Fruit fly (Drosophila melanogaster) whole organism, wandering third instar larva: Measurements from ENCODE around the gene CG14720.

Experiments
- Abd-B ChIP-seq: fragments of >200 bp; optimal IDR thresholded peaks from 2 replicates; lab custom pipeline; 2017; ENCODE audit warnings: missing biosample characterization, missing genetic modification characterization
- CG32264 ChIP-seq: fragments of 200-800 bp; sonication (Bioruptor generic); optimal IDR thresholded peaks from 2 replicates; lab custom pipeline; 2016; ENCODE audit warnings: missing biosample characterization, missing genetic modification characterization
- CG9705 ChIP-seq: fragments of 200-800 bp; sonication (Bioruptor generic); optimal IDR thresholded peaks from 2 replicates; lab custom pipeline; 2018; ENCODE audit warnings: missing biosample characterization, mild to moderate bottlenecking, missing genetic modification characterization
- CrebA ChIP-seq: fragments of 200-800 bp; sonication (Bioruptor generic); optimal IDR thresholded peaks from 2 replicates; lab custom pipeline; 2016; ENCODE audit warnings: missing biosample characterization, mild to moderate bottlenecking, missing genetic modification characterization, borderline replicate concordance
- Dfd ChIP-seq: fragments of >200 bp; optimal IDR thresholded peaks from 2 replicates; lab custom pipeline; 2017; ENCODE audit warnings: missing biosample characterization, missing genetic modification characterization
- Dif ChIP-seq: fragments of 200-275, 200-300 bp; sonication (Bioruptor generic); optimal IDR thresholded peaks from 2 replicates; lab custom pipeline; 2018; ENCODE audit warnings: missing biosample characterization, missing genetic modification characterization; ENCODE audit not compliant: partially characterized antibody
- GATAd ChIP-seq: sonication (Bioruptor generic); optimal IDR thresholded peaks from 2 replicates; lab custom pipeline; 2016; ENCODE audit warnings: missing biosample characterization, missing genetic modification characterization
- HLH106 ChIP-seq: fragments of 200-800 bp; optimal IDR thresholded peaks from 3 replicates; lab custom pipeline; 2019; ENCODE audit warnings: missing biosample characterization, mild to moderate bottlenecking, missing genetic modification characterization, moderate library complexity
- Hnf4 ChIP-seq: fragments of 200-800 bp; sonication (Bioruptor generic); optimal IDR thresholded peaks from 2 replicates; lab custom pipeline; 2016; ENCODE audit warnings: missing biosample characterization, mild to moderate bottlenecking, missing genetic modification characterization
- Hr78 ChIP-seq: fragments of >200 bp; optimal IDR thresholded peaks from 2 replicates; lab custom pipeline; 2017; ENCODE audit warnings: missing biosample characterization, missing genetic modification characterization
- Hr83 ChIP-seq: fragments of 200-300 bp; sonication (Bioruptor generic); optimal IDR thresholded peaks from 2 replicates; lab custom pipeline; 2016; ENCODE audit warnings: missing biosample characterization, mild to moderate bottlenecking, missing genetic modification characterization, moderate library complexity; ENCODE audit not compliant: poor library complexity, severe bottlenecking
- Jra ChIP-seq: sonication (Bioruptor generic); optimal IDR thresholded peaks from 2 replicates; lab custom pipeline; 2016; ENCODE audit warnings: missing biosample characterization, missing genetic modification characterization
- Mio ChIP-seq: sonication (Bioruptor generic); optimal IDR thresholded peaks from 2 replicates; lab custom pipeline; 2016; ENCODE audit warnings: missing biosample characterization, missing genetic modification characterization
- Myc ChIP-seq: fragments of >200 bp; optimal IDR thresholded peaks from 2 replicates; lab custom pipeline; 2017
- N ChIP-seq: fragments of >200 bp; optimal IDR thresholded peaks from 2 replicates; lab custom pipeline; 2018; ENCODE audit warnings: missing biosample characterization, missing external identifiers, missing genetic modification characterization
- OdsH ChIP-seq: fragments of 200-800 bp; sonication (Bioruptor generic); optimal IDR thresholded peaks from 2 replicates; lab custom pipeline; 2016; ENCODE audit warnings: missing biosample characterization, mild to moderate bottlenecking, missing genetic modification characterization
- Rel ChIP-seq, 2 experiments: fragments of 200-800 bp; sonication (Bioruptor generic) in 1 of 2; optimal IDR thresholded peaks; 2 replicates in 1 of 2; 3 replicates in 1 of 2; lab custom pipeline; 2016 to 2019; ENCODE audit warnings: mild to moderate bottlenecking in 2 of 2, missing biosample characterization in 2 of 2, missing genetic modification characterization in 2 of 2, moderate library complexity in 1 of 2
- Sp1 ChIP-seq: fragments of 200-800 bp; sonication (Bioruptor generic); optimal IDR thresholded peaks from 3 replicates; lab custom pipeline; 2019; ENCODE audit warnings: missing biosample characterization, mild to moderate bottlenecking, missing genetic modification characterization, moderate library complexity
- Vsx2 ChIP-seq: fragments of 200-300, 225-300 bp; sonication (Bioruptor generic); optimal IDR thresholded peaks from 2 replicates; lab custom pipeline; 2018; ENCODE audit warnings: missing biosample characterization, missing genetic modification characterization; ENCODE audit not compliant: partially characterized antibody
- br ChIP-seq: fragments of 200-800 bp; sonication (Bioruptor generic); optimal IDR thresholded peaks from 2 replicates; lab custom pipeline; 2016; ENCODE audit warnings: missing biosample characterization, missing genetic modification characterization
- brk ChIP-seq: fragments of 200-800 bp; sonication (Bioruptor generic); optimal IDR thresholded peaks from 2 replicates; lab custom pipeline; 2016; ENCODE audit warnings: missing biosample characterization, mild to moderate bottlenecking, missing genetic modification characterization
- dl ChIP-seq, 2 experiments: fragments of 175-275, 200-275 bp in 1 of 2; fragments of 200-275 bp in 1 of 2; sonication (Bioruptor generic); optimal IDR thresholded peaks; lab custom pipeline; 2018; ENCODE audit warnings: mild to moderate bottlenecking in 2 of 2, missing biosample characterization in 2 of 2, missing genetic modification characterization in 2 of 2, moderate library complexity in 2 of 2; ENCODE audit not compliant: partially characterized antibody in 2 of 2, insufficient read depth in 1 of 2
- dmrt93B ChIP-seq: fragments of 200-800 bp; sonication (Bioruptor generic); optimal IDR thresholded peaks from 2 replicates; lab custom pipeline; 2018; ENCODE audit warnings: missing biosample characterization, mild to moderate bottlenecking, missing genetic modification characterization
- dsf ChIP-seq: sonication (Bioruptor generic); optimal IDR thresholded peaks from 2 replicates; lab custom pipeline; 2016; ENCODE audit warnings: missing biosample characterization, missing genetic modification characterization, borderline replicate concordance
- ey ChIP-seq: fragments of 200-800 bp; sonication (Bioruptor generic); optimal IDR thresholded peaks from 2 replicates; lab custom pipeline; 2016; ENCODE audit warnings: missing biosample characterization, missing genetic modification characterization
- foxo ChIP-seq, 2 experiments: fragments of 200-800 bp; sonication (Bioruptor generic); optimal IDR thresholded peaks; 2 replicates in 1 of 2; 3 replicates in 1 of 2; lab custom pipeline; 2016 to 2017; ENCODE audit warnings: missing biosample characterization in 2 of 2, missing genetic modification characterization in 2 of 2
- fru ChIP-seq: fragments of 200-800 bp; sonication (Bioruptor generic); optimal IDR thresholded peaks from 3 replicates; lab custom pipeline; 2016; ENCODE audit warnings: missing biosample characterization, mild to moderate bottlenecking, missing genetic modification characterization
- h ChIP-seq: fragments of 200-800 bp; sonication (Bioruptor generic); optimal IDR thresholded peaks from 3 replicates; lab custom pipeline; 2016; ENCODE audit warnings: missing biosample characterization, mild to moderate bottlenecking, missing genetic modification characterization
- jim ChIP-seq: fragments of 175-275, 200-325 bp; sonication (Bioruptor generic); optimal IDR thresholded peaks from 2 replicates; lab custom pipeline; 2016; ENCODE audit warnings: missing biosample characterization, mild to moderate bottlenecking, missing genetic modification characterization
- lola ChIP-seq: fragments of >200 bp; optimal IDR thresholded peaks from 2 replicates; lab custom pipeline; 2017; ENCODE audit warnings: missing biosample characterization, missing genetic modification characterization
- pan ChIP-seq: fragments of >200 bp; optimal IDR thresholded peaks from 2 replicates; lab custom pipeline; 2017
- psq ChIP-seq: fragments of 200-800 bp; sonication (Bioruptor generic); optimal IDR thresholded peaks from 3 replicates; lab custom pipeline; 2017; ENCODE audit warnings: missing biosample characterization, mild to moderate bottlenecking, missing genetic modification characterization, moderate library complexity
- rgr ChIP-seq: fragments of 200-800 bp; sonication (Bioruptor generic); optimal IDR thresholded peaks from 3 replicates; lab custom pipeline; 2016; ENCODE audit warnings: missing biosample characterization, mild to moderate bottlenecking, missing genetic modification characterization
- sage ChIP-seq: fragments of 200-800 bp; sonication (Bioruptor generic); optimal IDR thresholded peaks from 2 replicates; lab custom pipeline; 2016; ENCODE audit warnings: missing biosample characterization, mild to moderate bottlenecking, missing genetic modification characterization
- sv ChIP-seq: fragments of 200-800 bp; sonication (Bioruptor generic); optimal IDR thresholded peaks from 3 replicates; lab custom pipeline; 2016; ENCODE audit warnings: missing biosample characterization, missing genetic modification characterization
- tai ChIP-seq: sonication (Bioruptor generic); optimal IDR thresholded peaks from 2 replicates; lab custom pipeline; 2016; ENCODE audit warnings: missing biosample characterization, missing genetic modification characterization
- usp ChIP-seq: fragments of >200 bp; optimal IDR thresholded peaks from 2 replicates; lab custom pipeline; 2017; ENCODE audit warnings: missing biosample characterization, missing genetic modification characterization
- woc ChIP-seq: sonication (Bioruptor generic); optimal IDR thresholded peaks from 2 replicates; lab custom pipeline; 2016; ENCODE audit warnings: missing biosample characterization, mild to moderate bottlenecking, missing genetic modification characterization

The CG14720 gene

DNA sequence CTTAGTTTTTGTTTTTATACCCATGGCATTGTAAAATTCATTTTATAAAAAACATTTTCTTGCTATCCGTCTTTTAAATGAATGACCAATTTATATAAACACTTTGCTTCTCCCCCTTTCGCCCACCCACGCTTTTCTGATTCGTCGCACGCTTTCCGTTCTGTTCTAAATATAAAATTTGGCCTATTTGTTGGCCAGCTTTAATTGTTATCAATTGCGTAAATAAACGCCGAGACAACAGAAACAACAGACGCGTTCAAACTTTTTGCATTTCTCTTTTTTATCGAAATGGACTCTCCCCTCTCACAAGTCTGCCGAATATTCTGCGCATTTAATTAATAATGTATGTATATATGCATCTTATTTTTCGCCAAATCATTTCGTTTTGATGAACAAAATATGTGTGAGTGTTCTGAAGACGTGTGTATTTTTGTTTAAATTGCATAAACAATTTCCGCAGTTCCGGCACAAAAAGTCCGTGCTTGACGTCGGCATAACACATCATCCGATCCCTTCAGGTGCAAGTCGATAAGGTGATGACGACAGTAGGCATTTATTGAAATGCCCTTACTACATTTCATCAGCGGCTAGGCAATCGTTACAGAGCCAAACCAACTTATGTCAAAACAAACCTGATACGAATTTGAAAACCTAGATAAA is 45.9 kb downstream of the CG14720 start:
- TF ChIP-seq Hnf4 (GFP tag; lab: Kevin White, UChicago) (no peak), h (GFP tag; lab: Kevin White, UChicago) (peak; percentile 26), CG9705 (GFP tag; lab: Kevin White, UChicago) (no peak), ey (GFP tag; lab: Kevin White, UChicago) (no peak), Myc (lab: Kevin White, UChicago) (no peak), CrebA (no peak), Hr83 (GFP tag; lab: Kevin White, UChicago) (peak; percentile 26), Dif (GFP tag; lab: Kevin White, UChicago) (no peak), CG32264 (GFP tag; lab: Kevin White, UChicago) (no peak), GATAd (GFP tag; lab: Kevin White, UChicago) (no peak)
- TF ChIP-seq, all 38 proteins: peak for 2

DNA sequence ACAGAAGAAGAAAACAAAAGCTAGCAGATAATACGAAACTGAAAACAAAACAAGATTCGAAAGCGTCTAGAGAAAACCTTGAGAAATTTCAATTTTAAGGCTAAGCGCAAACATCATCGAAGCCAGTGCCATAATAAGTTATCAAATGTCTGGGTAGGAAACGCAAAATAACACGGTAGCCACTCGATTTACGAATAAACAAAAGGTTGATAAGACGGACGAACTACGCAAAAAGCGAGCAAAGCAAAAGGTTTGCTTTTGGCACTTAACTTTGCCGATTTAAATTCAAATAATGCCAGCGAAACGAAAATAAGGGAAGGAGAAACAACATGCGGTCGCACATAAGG is 46.7 kb downstream of the CG14720 start:
- TF ChIP-seq Rel (GFP tag; optimal IDR thresholded peaks at IDR 0.05; lab: Kevin White, UChicago) = peak; percentile 5
- no peak for TF ChIP-seq Rel (tag; optimal IDR thresholded peaks at IDR 0.05; lab: Kevin White, UChicago)
- no peak for TF ChIP-seq h (GFP tag; lab: Kevin White, UChicago)

- TF ChIP-seq pan (lab: Kevin White, UChicago) = no peak
- TF ChIP-seq CG32264 (GFP tag; lab: Kevin White, UChicago) = no peak
- TF ChIP-seq brk (GFP tag; lab: Kevin White, UChicago) = no peak
- TF ChIP-seq fru (GFP tag; lab: Kevin White, UChicago) = peak; percentile 84
- TF ChIP-seq h (GFP tag; lab: Kevin White, UChicago) = peak; percentile 16
- TF ChIP-seq OdsH (GFP tag; lab: Kevin White, UChicago) = peak; percentile 43
- TF ChIP-seq jim = no peak
- TF ChIP-seq Dif (GFP tag; lab: Kevin White, UChicago) = peak; percentile 74
- no peak for TF ChIP-seq sv (GFP tag; lab: Kevin White, UChicago)
- TF ChIP-seq Sp1 (GFP tag; lab: Kevin White, UChicago) = peak; percentile 48
- no peak for TF ChIP-seq Vsx2 (GFP tag; lab: Kevin White, UChicago)
- TF ChIP-seq rgr (GFP tag; lab: Kevin White, UChicago) = peak; percentile 54
- TF ChIP-seq HLH106 = peak; percentile 51
- TF ChIP-seq psq = peak; percentile 45
- peak; percentile 22 for TF ChIP-seq Hnf4 (GFP tag; lab: Kevin White, UChicago)
- TF ChIP-seq dmrt93B (GFP tag; lab: Kevin White, UChicago) = no peak
- no peak for TF ChIP-seq Rel (GFP tag; optimal IDR thresholded peaks at IDR 0.05; lab: Kevin White, UChicago)
- TF ChIP-seq Rel (tag; optimal IDR thresholded peaks at IDR 0.05; lab: Kevin White, UChicago) = no peak
- TF ChIP-seq woc = peak; percentile 73
- no peak for TF ChIP-seq lola
- TF ChIP-seq dl (GFP tag; optimal IDR thresholded peaks at IDR 0.05; lab: Kevin White, UChicago; ENCODE audit: insufficient read depth in 1 of 2, partially characterized antibody in 2 of 2) = peak; percentile 16 to 67
- peak; percentile 43 for TF ChIP-seq ey (GFP tag; lab: Kevin White, UChicago)
- TF ChIP-seq usp (GFP tag; lab: Kevin White, UChicago) = no peak
- peak in 1 of 2 experiments; percentile 58 for TF ChIP-seq foxo (GFP tag; optimal IDR thresholded peaks at IDR 0.05; lab: Kevin White, UChicago)
- no peak for TF ChIP-seq dsf
- TF ChIP-seq Hr83 (GFP tag; lab: Kevin White, UChicago) = peak; percentile 11
- TF ChIP-seq Jra (GFP tag; lab: Kevin White, UChicago) = no peak
- TF ChIP-seq Mio (GFP tag; lab: Kevin White, UChicago) = no peak
- TF ChIP-seq N (GFP tag; lab: Kevin White, UChicago) = no peak
- no peak for TF ChIP-seq CrebA
- no peak for TF ChIP-seq Myc (lab: Kevin White, UChicago)
- no peak for TF ChIP-seq Abd-B (GFP tag; lab: Kevin White, UChicago)
- TF ChIP-seq GATAd (GFP tag; lab: Kevin White, UChicago) = no peak
- no peak for TF ChIP-seq Dfd
- no peak for TF ChIP-seq Hr78
- no peak for TF ChIP-seq CG9705 (GFP tag; lab: Kevin White, UChicago)
- peak; percentile 56 for TF ChIP-seq sage (GFP tag; lab: Kevin White, UChicago)
- TF ChIP-seq br = no peak
- peak; percentile 37 for TF ChIP-seq tai (GFP tag; lab: Kevin White, UChicago)
Measured at dm6 chr3R:11758507-11759184, 47.2 kb downstream of the CG14720 start.
